Worm (Caenorhabditis elegans): ENCODE measurements around the gene chil-2.

Gene chil-2

DNA sequence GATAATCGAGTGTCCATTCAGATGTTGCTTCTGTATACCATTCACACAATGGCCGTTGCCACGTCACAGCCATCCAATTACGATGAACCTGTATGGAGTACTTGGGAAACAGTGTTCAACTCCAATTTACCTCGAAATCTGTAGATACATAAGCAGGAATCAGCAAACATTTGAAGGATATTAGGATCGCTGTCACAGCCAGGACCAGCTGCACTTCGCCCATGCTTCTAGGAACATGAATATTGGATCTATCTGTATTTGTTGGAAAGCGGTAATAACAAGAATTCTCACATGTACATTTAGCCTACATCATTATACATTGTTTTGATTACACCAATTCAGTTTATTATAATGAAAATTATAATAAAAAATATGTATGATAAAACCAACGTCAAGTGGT lies 11.8 kb upstream of the chil-2 start, which contains the start of gene algn-8:
algn-8 (minus strand) TSS at position 227 of the 400 bp plus-strand sequence.
- no peak for TF ChIP-seq mml-1 (tag; optimal IDR thresholded peaks at IDR 0.05)
- no peak for TF ChIP-seq sea-2 (GFP tag; optimal IDR thresholded peaks at IDR 0.05)
- TF ChIP-seq eor-1 (tag; optimal IDR thresholded peaks at IDR 0.05) = no peak
- TF ChIP-seq nfya-1 (tag; optimal IDR thresholded peaks at IDR 0.05; ENCODE audit: insufficient read depth) = no peak
- TF ChIP-seq aly-2 (tag; optimal IDR thresholded peaks at IDR 0.05) = no peak
- no peak for TF ChIP-seq elt-3 (tag; optimal IDR thresholded peaks at IDR 0.05)
- no peak for TF ChIP-seq ama-1 (optimal IDR thresholded peaks at IDR 0.05)
- no peak for TF ChIP-seq daf-12 (tag; optimal IDR thresholded peaks at IDR 0.05)
- no peak for TF ChIP-seq hmg-11 (tag; optimal IDR thresholded peaks at IDR 0.05)
- no peak for TF ChIP-seq ceh-82 (tag; optimal IDR thresholded peaks at IDR 0.05)

DNA sequence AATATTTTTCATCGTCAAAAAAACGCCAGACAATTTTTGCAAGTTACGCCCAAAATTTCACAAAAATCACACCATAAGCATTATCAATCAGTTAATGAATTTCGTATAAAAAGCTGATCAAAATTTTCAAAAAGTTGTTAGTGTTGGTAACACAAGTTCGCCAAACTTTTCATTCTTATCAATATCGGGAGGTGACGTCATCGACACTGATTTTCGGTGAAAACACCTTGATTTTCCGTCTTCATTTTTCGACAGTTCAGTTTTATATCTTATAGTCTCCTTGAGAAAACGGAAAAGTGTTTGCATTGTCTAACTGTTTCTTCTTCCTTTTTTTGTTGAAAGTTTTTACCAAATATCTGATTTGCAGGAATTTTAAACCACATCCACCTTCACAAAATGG lies 6.4 kb upstream of the chil-2 start, which contains the start of gene C08H9.15:
C08H9.15 (plus strand) TSS at position 368 of the 400 bp plus-strand sequence.
- TF ChIP-seq ceh-28 (tag; optimal IDR thresholded peaks at IDR 0.05) = no peak
- TF ChIP-seq nhr-25 (tag; optimal IDR thresholded peaks at IDR 0.05) = peak; percentile 30
- TF ChIP-seq elt-1 (tag; optimal IDR thresholded peaks at IDR 0.05) = no peak
- no peak for TF ChIP-seq nhr-67 (tag; optimal IDR thresholded peaks at IDR 0.05)
- TF ChIP-seq egl-27 (tag; optimal IDR thresholded peaks at IDR 0.05) = no peak

DNA sequence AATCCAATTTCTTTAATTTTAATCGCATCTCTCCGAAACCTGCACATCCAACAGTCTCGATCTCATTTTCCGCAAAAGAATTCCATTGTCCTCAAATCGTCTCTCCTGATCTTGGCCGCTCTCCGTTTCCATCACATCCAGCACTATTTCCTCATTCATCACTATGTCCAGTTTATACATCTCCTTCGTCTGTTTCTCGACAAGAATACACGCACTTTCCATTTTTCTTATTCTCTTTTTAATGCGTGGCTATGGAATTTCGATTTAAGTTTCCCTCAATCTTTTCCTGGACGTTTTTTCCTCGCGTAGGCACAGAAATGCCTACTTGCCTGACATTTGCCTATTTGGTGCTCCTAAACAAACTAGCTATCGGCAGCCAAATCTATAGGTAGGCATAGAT lies 5.4 kb upstream of the chil-2 start:
- no peak for TF ChIP-seq ceh-16 (tag; optimal IDR thresholded peaks at IDR 0.05)
- TF ChIP-seq nhr-23 (tag; optimal IDR thresholded peaks at IDR 0.05) = peak; percentile 32
- no peak for TF ChIP-seq ceh-82 (tag; optimal IDR thresholded peaks at IDR 0.05)
- TF ChIP-seq egl-5 (tag; optimal IDR thresholded peaks at IDR 0.05) = no peak

DNA sequence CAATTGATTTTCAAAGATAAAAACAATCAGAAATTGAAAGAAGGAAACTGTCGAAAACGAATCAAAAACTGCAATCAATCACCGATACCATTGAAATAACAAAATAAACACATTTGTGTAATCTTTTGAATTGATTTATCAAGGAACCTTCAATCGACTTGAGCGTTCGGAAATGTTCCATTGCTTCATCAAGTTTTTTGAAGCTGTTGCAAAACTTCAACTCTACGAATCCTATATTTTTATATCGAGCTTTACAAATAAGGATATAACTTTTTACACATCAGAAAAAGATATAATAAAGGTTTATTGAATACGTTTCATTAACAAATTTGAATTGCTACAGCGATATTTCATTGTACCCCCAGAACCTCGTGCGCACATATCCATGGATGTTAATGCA lies 1.4 kb downstream of the chil-2 start, which contains the start of gene chil-8:
chil-8 (minus strand) TSS at position 101 of the 400 bp plus-strand sequence.
- no peak for TF ChIP-seq nhr-77 (tag; optimal IDR thresholded peaks at IDR 0.05)
- TF ChIP-seq jun-1 (tag; optimal IDR thresholded peaks at IDR 0.05) = no peak
- TF ChIP-seq ceh-9 (tag; optimal IDR thresholded peaks at IDR 0.05) = no peak
- no peak for TF ChIP-seq lsy-12 (tag; optimal IDR thresholded peaks at IDR 0.05)

DNA sequence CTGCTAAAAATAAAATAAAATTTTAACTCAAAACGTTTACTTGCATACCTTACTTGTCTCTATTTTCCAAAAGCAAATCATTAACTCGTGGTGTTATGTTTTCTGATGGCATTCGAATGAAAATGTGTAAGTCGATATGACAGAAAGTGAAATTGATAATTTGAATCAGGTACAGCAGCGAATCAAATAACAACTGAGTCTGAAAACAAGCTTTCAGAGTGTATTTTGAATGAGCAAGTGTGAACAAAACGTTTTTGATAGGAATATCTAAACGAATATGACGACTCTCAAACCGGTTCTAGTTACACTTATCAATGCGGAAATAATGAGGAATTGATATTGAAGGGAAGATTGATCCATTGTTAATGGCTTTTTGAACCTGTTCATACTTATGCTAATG lies 3.3 kb downstream of the chil-2 start, which contains the start of gene chil-7:
chil-7 (minus strand) TSS at position 112 of the 400 bp plus-strand sequence.
- no peak for TF ChIP-seq nhr-77 (tag; optimal IDR thresholded peaks at IDR 0.05)
- no peak for TF ChIP-seq lin-15B (tag; optimal IDR thresholded peaks at IDR 0.05)
- no peak for TF ChIP-seq ZK546.5 (tag; optimal IDR thresholded peaks at IDR 0.05)
- TF ChIP-seq ceh-9 (tag; optimal IDR thresholded peaks at IDR 0.05) = no peak
- TF ChIP-seq mml-1 (tag; optimal IDR thresholded peaks at IDR 0.05) = no peak
- no peak for TF ChIP-seq nhr-237 (tag; optimal IDR thresholded peaks at IDR 0.05)
- no peak for TF ChIP-seq nfya-1 (tag; optimal IDR thresholded peaks at IDR 0.05; ENCODE audit: insufficient read depth)
- TF ChIP-seq hmg-11 (tag; optimal IDR thresholded peaks at IDR 0.05) = no peak
- TF ChIP-seq fkh-2 (tag; optimal IDR thresholded peaks at IDR 0.05) = no peak
- TF ChIP-seq unc-62 (GFP tag; optimal IDR thresholded peaks at IDR 0.05) = no peak
- no peak for TF ChIP-seq fkh-10 (GFP tag; optimal IDR thresholded peaks at IDR 0.05)
- TF ChIP-seq eor-1 (tag; optimal IDR thresholded peaks at IDR 0.05) = no peak
- TF ChIP-seq zag-1 (tag; optimal IDR thresholded peaks at IDR 0.05) = no peak
- no peak for TF ChIP-seq daf-12 (tag; optimal IDR thresholded peaks at IDR 0.05)
- TF ChIP-seq egl-5 (tag; optimal IDR thresholded peaks at IDR 0.05) = no peak

DNA sequence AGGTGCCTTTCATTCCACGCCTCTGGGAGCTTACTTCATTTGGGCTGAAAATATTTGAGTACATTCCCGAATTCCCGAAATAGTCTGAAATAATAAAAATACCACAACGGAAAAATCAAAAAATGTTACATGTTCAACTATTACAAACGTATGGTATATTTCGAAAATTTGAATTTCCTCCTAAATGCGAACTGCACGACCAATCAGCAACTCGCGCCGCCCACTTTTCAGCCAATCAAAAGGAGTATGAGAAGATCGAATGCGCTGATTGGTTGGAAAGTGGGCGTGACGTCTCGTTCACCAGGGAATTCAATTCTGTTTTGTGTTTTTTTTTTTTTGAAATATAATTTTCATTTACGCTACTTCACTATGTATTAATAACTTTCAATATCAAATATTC lies 5.7 kb downstream of the chil-2 start, which contains the start of gene old-1:
old-1 (minus strand) TSS at position 50 of the 400 bp plus-strand sequence.
- TF ChIP-seq nfya-1 (tag; optimal IDR thresholded peaks at IDR 0.05; ENCODE audit: insufficient read depth) (peak; percentile 51), fos-1 (tag; optimal IDR thresholded peaks at IDR 0.05) (no peak)

DNA sequence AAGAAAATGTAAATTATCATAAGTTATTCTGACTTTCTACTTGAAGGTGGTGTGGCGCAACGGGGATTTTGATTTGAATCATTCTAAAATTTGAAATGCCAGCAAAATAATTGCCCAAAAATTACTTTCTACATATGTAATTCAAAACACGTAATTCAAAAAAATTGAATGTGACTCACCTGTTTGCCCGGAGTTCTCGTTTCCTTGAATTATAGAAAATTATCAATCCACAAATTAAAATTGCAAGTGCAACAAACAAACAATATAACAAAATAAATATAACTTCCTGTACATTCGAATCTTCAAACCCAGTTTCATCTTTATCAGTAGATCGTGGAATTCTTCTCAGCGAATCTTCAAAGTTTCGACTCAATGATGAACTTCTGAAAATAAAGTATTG lies 6.2 kb downstream of the chil-2 start:
- TF ChIP-seq nhr-67 (tag; optimal IDR thresholded peaks at IDR 0.05) (no peak), ceh-16 (tag; optimal IDR thresholded peaks at IDR 0.05) (no peak), lin-39 (tag; optimal IDR thresholded peaks at IDR 0.05) (no peak), ztf-11 (tag; optimal IDR thresholded peaks at IDR 0.05) (no peak), lin-15B (tag; optimal IDR thresholded peaks at IDR 0.05) (no peak), nfya-1 (tag; optimal IDR thresholded peaks at IDR 0.05; ENCODE audit: insufficient read depth) (no peak), pha-4 (tag; optimal IDR thresholded peaks at IDR 0.05) (no peak), jun-1 (tag; optimal IDR thresholded peaks at IDR 0.05) (no peak), nhr-23 (tag; optimal IDR thresholded peaks at IDR 0.05) (no peak), tbx-2 (tag; optimal IDR thresholded peaks at IDR 0.05) (no peak), zag-1 (tag; optimal IDR thresholded peaks at IDR 0.05) (no peak)

Measured in whole organism, L3 larva.